Worm (Caenorhabditis elegans): ENCODE measurements around the gene sru-20.
"Not testable (repeated sequence)": the region's sequence is repeated elsewhere in the genome, so short reads cannot be mapped to it uniquely, and the experiment has no call there.

sru-20 gene

ce11 chrIV:12498238-12498637, 2.9 kb downstream of the sru-20 start, which contains the start of gene sru-19:
TSS of gene sru-19 (plus strand) at chrIV:12498538.
- TF ChIP-seq elt-3 (tag; optimal IDR thresholded peaks at IDR 0.05) = no peak
- TF ChIP-seq ama-1 (optimal IDR thresholded peaks at IDR 0.05) = no peak
- no peak for TF ChIP-seq fkh-10 (GFP tag; optimal IDR thresholded peaks at IDR 0.05)

ce11 chrIV:12501956-12502355, 6.7 kb downstream of the sru-20 start, which contains the start of gene sru-18:
TSS of gene sru-18 (plus strand) at chrIV:12502256.
- TF ChIP-seq nhr-76 (tag; optimal IDR thresholded peaks at IDR 0.05) (no peak), mml-1 (tag; optimal IDR thresholded peaks at IDR 0.05) (no peak), ztf-4 (tag; optimal IDR thresholded peaks at IDR 0.05) (no peak), elt-1 (tag; optimal IDR thresholded peaks at IDR 0.05) (no peak), ama-1 (optimal IDR thresholded peaks at IDR 0.05) (no peak), nhr-237 (tag; optimal IDR thresholded peaks at IDR 0.05) (no peak), unc-62 (GFP tag; optimal IDR thresholded peaks at IDR 0.05) (no peak), ZK546.5 (tag; optimal IDR thresholded peaks at IDR 0.05) (no peak), daf-12 (tag; optimal IDR thresholded peaks at IDR 0.05) (no peak), ceh-28 (tag; optimal IDR thresholded peaks at IDR 0.05) (no peak), fkh-2 (tag; optimal IDR thresholded peaks at IDR 0.05) (no peak), nhr-11 (tag; optimal IDR thresholded peaks at IDR 0.05) (no peak), egl-27 (tag; optimal IDR thresholded peaks at IDR 0.05) (no peak), eor-1 (tag; optimal IDR thresholded peaks at IDR 0.05) (no peak), elt-3 (tag; optimal IDR thresholded peaks at IDR 0.05) (no peak), sea-2 (GFP tag; optimal IDR thresholded peaks at IDR 0.05) (no peak), nhr-25 (tag; optimal IDR thresholded peaks at IDR 0.05) (no peak)

ce11 chrIV:12505397-12505796, 10.1 kb downstream of the sru-20 start, which contains the start of gene sru-17:
TSS of gene sru-17 (plus strand) at chrIV:12505697.
- not testable (repeated sequence) for TF ChIP-seq nhr-77, ztf-4, aly-2 (tag; optimal IDR thresholded peaks at IDR 0.05)

- TF ChIP-seq mml-1 (tag; optimal IDR thresholded peaks at IDR 0.05) (no peak), eor-1 (tag; optimal IDR thresholded peaks at IDR 0.05) (no peak)
Observed at ce11 chrIV:12520150-12520549, 24.9 kb downstream of the sru-20 start, which contains the start of gene tsp-4. TSS of gene tsp-4 (minus strand) at chrIV:12520250.

ce11 chrIV:12522521-12522920, 27.2 kb downstream of the sru-20 start, which contains the start of gene sru-13:
TSS of gene sru-13 (minus strand) at chrIV:12522621.
- no peak for TF ChIP-seq fkh-2 (tag; optimal IDR thresholded peaks at IDR 0.05)
- TF ChIP-seq aly-2 (tag; optimal IDR thresholded peaks at IDR 0.05) = no peak
- TF ChIP-seq pha-4 (tag; optimal IDR thresholded peaks at IDR 0.05) = no peak
- no peak for TF ChIP-seq nhr-11 (tag; optimal IDR thresholded peaks at IDR 0.05)
- no peak for TF ChIP-seq skn-1 (tag; optimal IDR thresholded peaks at IDR 0.05)
- TF ChIP-seq lin-39 (tag; optimal IDR thresholded peaks at IDR 0.05) = no peak

ce11 chrIV:12525409-12525808, 30.1 kb downstream of the sru-20 start, which contains the start of gene eak-4:
TSS of gene eak-4 (minus strand) at chrIV:12525509.
- TF ChIP-seq elt-2 (tag; optimal IDR thresholded peaks at IDR 0.05) = no peak
- TF ChIP-seq lin-15B (tag; optimal IDR thresholded peaks at IDR 0.05) = no peak
- TF ChIP-seq sea-2 (GFP tag; optimal IDR thresholded peaks at IDR 0.05) = no peak
- TF ChIP-seq ceh-28 (tag; optimal IDR thresholded peaks at IDR 0.05) = no peak
- no peak for TF ChIP-seq hmg-11 (tag; optimal IDR thresholded peaks at IDR 0.05)

- TF ChIP-seq lin-39 (tag; optimal IDR thresholded peaks at IDR 0.05) (no peak), pha-4 (tag; optimal IDR thresholded peaks at IDR 0.05) (peak; percentile 86), pqm-1 (tag; optimal IDR thresholded peaks at IDR 0.05) (peak; percentile 71), elt-2 (tag; optimal IDR thresholded peaks at IDR 0.05) (peak; percentile 92), aly-2 (tag; optimal IDR thresholded peaks at IDR 0.05) (no peak), snpc-4 (tag; optimal IDR thresholded peaks at IDR 0.05) (peak; percentile 0), fkh-10 (GFP tag; optimal IDR thresholded peaks at IDR 0.05) (no peak), fos-1 (tag; optimal IDR thresholded peaks at IDR 0.05) (no peak), daf-12 (tag; optimal IDR thresholded peaks at IDR 0.05) (no peak), ZK546.5 (tag; optimal IDR thresholded peaks at IDR 0.05) (no peak), fkh-2 (tag; optimal IDR thresholded peaks at IDR 0.05) (no peak), nhr-77 (tag; optimal IDR thresholded peaks at IDR 0.05) (no peak), skn-1 (tag; optimal IDR thresholded peaks at IDR 0.05) (peak; percentile 41), jun-1 (tag; optimal IDR thresholded peaks at IDR 0.05) (peak; percentile 78), nhr-28 (tag; optimal IDR thresholded peaks at IDR 0.05) (no peak)
Observed at ce11 chrIV:12527217-12527616, 31.9 kb downstream of the sru-20 start, which contains the start of gene F53B2.8. TSS of gene F53B2.8 (minus strand) at chrIV:12527396.

Measured in whole organism, L3 larva.